Fruit fly (Drosophila melanogaster) whole organism, pupa: ENCODE measurements around the gene CG33306.

Source experiments
- CG10348 ChIP-seq: fragments of 200-800 bp; sonication (Bioruptor generic); IDR thresholded peaks from 2 replicates; pipeline ENCODE4 v1.3.6; 2022; ENCODE audit warnings: missing biosample characterization, missing genetic modification characterization
- CG12605 ChIP-seq: fragments of 200-800 bp; sonication (Bioruptor generic); IDR thresholded peaks from 2 replicates; pipeline ENCODE4 v1.3.6; 2022; ENCODE audit warnings: missing biosample characterization, missing genetic modification characterization
- CG13204 ChIP-seq: fragments of 200-800 bp; sonication (Bioruptor generic); optimal IDR thresholded peaks from 2 replicates; lab custom pipeline; 2018; ENCODE audit warnings: missing biosample characterization, mild to moderate bottlenecking, missing genetic modification characterization, moderate library complexity
- CG17806 ChIP-seq: fragments of 200-800 bp; sonication (Bioruptor generic); optimal IDR thresholded peaks from 2 replicates; lab custom pipeline; 2018; ENCODE audit warnings: missing biosample characterization, mild to moderate bottlenecking, missing genetic modification characterization, moderate library complexity
- CG34367 ChIP-seq: fragments of 200-800 bp; sonication (Bioruptor generic); optimal IDR thresholded peaks from 2 replicates; lab custom pipeline; 2018; ENCODE audit warnings: missing biosample characterization, mild to moderate bottlenecking, missing genetic modification characterization
- CG4496 ChIP-seq: fragments of 200-800 bp; sonication (Bioruptor generic); IDR thresholded peaks from 3 replicates; pipeline ENCODE4 v1.3.6; 2022; ENCODE audit warnings: missing biosample characterization, missing genetic modification characterization
- CG9948 ChIP-seq: fragments of 200-800 bp; sonication (Bioruptor generic); optimal IDR thresholded peaks from 2 replicates; lab custom pipeline; 2018; ENCODE audit warnings: missing biosample characterization, mild to moderate bottlenecking, missing genetic modification characterization, moderate library complexity
- EcR ChIP-seq: fragments of 200-800 bp; sonication (Bioruptor generic); optimal IDR thresholded peaks from 3 replicates; lab custom pipeline; 2019; ENCODE audit warnings: missing biosample characterization, missing genetic modification characterization, mild to moderate bottlenecking, moderate library complexity, missing genetic modification reagents
- Ets98B ChIP-seq: fragments of 200-800 bp; sonication (Bioruptor generic); IDR thresholded peaks from 2 replicates; pipeline ENCODE4 v1.3.6; 2022; ENCODE audit warnings: missing biosample characterization, missing genetic modification characterization
- Pif1A ChIP-seq: fragments of 200-800 bp; sonication (Bioruptor generic); optimal IDR thresholded peaks from 3 replicates; lab custom pipeline; 2016; ENCODE audit warnings: missing biosample characterization, missing genetic modification characterization
- Pif1B ChIP-seq: fragments of 200-800 bp; sonication (Bioruptor generic); optimal IDR thresholded peaks from 3 replicates; lab custom pipeline; 2016; ENCODE audit warnings: missing biosample characterization, missing genetic modification characterization
- Snoo ChIP-seq: fragments of 200-800 bp; sonication (Bioruptor generic); optimal IDR thresholded peaks from 3 replicates; lab custom pipeline; 2017; ENCODE audit warnings: missing biosample characterization, mild to moderate bottlenecking, missing genetic modification characterization, inconsistent platforms
- fd96Ca ChIP-seq: fragments of 200-800 bp; sonication (Bioruptor generic); IDR thresholded peaks from 3 replicates; pipeline ENCODE4 v1.3.6; 2022; ENCODE audit warnings: missing biosample characterization, missing genetic modification characterization
- rn ChIP-seq: fragments of 200-800 bp; sonication (Bioruptor generic); IDR thresholded peaks from 2 replicates; pipeline ENCODE4 v1.3.6; 2022; ENCODE audit warnings: missing biosample characterization, missing genetic modification characterization

DNA sequence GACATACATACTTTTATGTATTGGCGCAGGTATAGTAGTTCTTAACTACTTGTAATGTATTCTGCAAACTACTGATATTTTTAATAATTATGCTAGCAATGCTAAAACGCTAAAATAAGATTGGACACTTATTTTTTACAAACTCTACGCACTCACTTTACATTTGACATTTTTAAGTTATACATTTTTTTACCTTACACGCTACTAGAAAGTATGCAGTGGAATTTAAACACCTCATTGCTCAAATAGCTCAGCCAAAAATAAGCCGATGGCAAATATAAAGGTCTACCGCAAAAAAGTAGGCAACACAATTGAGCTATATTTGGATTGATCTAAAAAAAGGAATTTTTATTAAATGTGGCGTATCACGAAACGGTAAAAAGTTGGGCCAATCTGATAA is 1.5 kb downstream of the CG33306 start:
- TF ChIP-seq Pif1A (GFP tag; lab: Kevin White, UChicago) (no peak), EcR (no peak), CG9948 (tag; lab: Kevin White, UChicago) (no peak), fd96Ca (no peak), CG13204 (no peak), CG10348 (GFP tag; lab: Robert Waterston, UW) (no peak), CG4496 (no peak; the same call in 2 of the 3 replicates), CG34367 (tag; lab: Kevin White, UChicago) (no peak), Ets98B (GFP tag; lab: Robert Waterston, UW) (no peak), CG12605 (GFP tag; lab: Robert Waterston, UW) (no peak), Snoo (no peak), Pif1B (GFP tag; lab: Kevin White, UChicago) (no peak), rn (no peak), CG17806 (no peak)
